Worm (Caenorhabditis elegans) whole organism, L2 larva: ENCODE data around the gene C06C6.7.

Source experiments
- ZK546.5 ChIP-seq: sonication (generic microtip); optimal IDR thresholded peaks from 2 replicates; lab custom pipeline; 2017; ENCODE audit warnings: missing biosample characterization, missing genetic modification characterization
- aly-2 ChIP-seq: fragments of 150-350 bp; optimal IDR thresholded peaks from 2 replicates; lab custom pipeline; 2014; ENCODE audit warnings: missing biosample characterization, missing genetic modification characterization
- ceh-82 ChIP-seq: fragments of 150-350 bp; optimal IDR thresholded peaks from 2 replicates; lab custom pipeline; 2014; ENCODE audit warnings: missing biosample characterization, missing genetic modification characterization
- elt-1 ChIP-seq: fragments of 150-350 bp; optimal IDR thresholded peaks from 2 replicates; lab custom pipeline; 2014; ENCODE audit warnings: missing biosample characterization, missing genetic modification characterization
- elt-3 ChIP-seq: sonication (generic microtip); optimal IDR thresholded peaks from 2 replicates; lab custom pipeline; 2017; ENCODE audit warnings: missing biosample characterization, missing genetic modification characterization
- lin-13 ChIP-seq: fragments of 150-350 bp; optimal IDR thresholded peaks from 2 replicates; lab custom pipeline; 2014; ENCODE audit warnings: missing biosample characterization, missing genetic modification reagents, missing genetic modification characterization
- mdl-1 ChIP-seq, 2 experiments: fragments of 150-350 bp in 1 of 2; sonication (generic microtip) in 1 of 2; optimal IDR thresholded peaks; 2 replicates each; lab custom pipeline; 2017; ENCODE audit warnings: missing biosample characterization in 2 of 2, missing genetic modification characterization in 2 of 2
- nhr-77 ChIP-seq: fragments of 150-350 bp; optimal IDR thresholded peaks from 2 replicates; lab custom pipeline; 2014; ENCODE audit warnings: missing biosample characterization, missing genetic modification characterization
- snpc-4 ChIP-seq: fragments of 150-350 bp; optimal IDR thresholded peaks from 2 replicates; lab custom pipeline; 2014; ENCODE audit warnings: missing biosample characterization, missing genetic modification characterization
- unc-39 ChIP-seq: fragments of 150-350 bp; optimal IDR thresholded peaks from 2 replicates; lab custom pipeline; 2014; ENCODE audit warnings: missing biosample characterization, missing genetic modification characterization

- TF ChIP-seq lin-13 (GFP tag; lab: Kevin White, UChicago): no peak
- no peak for TF ChIP-seq elt-3 (tag; lab: Kevin White, UChicago)
- no peak for TF ChIP-seq snpc-4 (tag; lab: Kevin White, UChicago)
- TF ChIP-seq ceh-82: no peak
- TF ChIP-seq mdl-1 (tag; optimal IDR thresholded peaks at IDR 0.05; lab: Kevin White, UChicago): no peak
- no peak for TF ChIP-seq ZK546.5
- no peak for TF ChIP-seq nhr-77
- TF ChIP-seq elt-1 (tag; lab: Kevin White, UChicago): no peak
- no peak for TF ChIP-seq unc-39
- no peak for TF ChIP-seq aly-2 (tag; lab: Kevin White, UChicago)
Observed at ce11 chrV:15975845-15976244, 16.1 kb upstream of the C06C6.7 start, which contains the start of gene clec-232.
